Worm (Caenorhabditis elegans) whole organism, L4 larva: ENCODE results near the gene M153.3.

Experiments
- F37D6.2 ChIP-seq: sonication (generic microtip); optimal IDR thresholded peaks from 2 replicates; lab custom pipeline; 2016; ENCODE audit warnings: mild to moderate bottlenecking, missing genetic modification characterization, missing compliant biosample characterization
- T26A8.4 ChIP-seq: fragments of 200-800 bp; sonication (Bioruptor generic); IDR thresholded peaks from 2 replicates; pipeline ENCODE4 v1.3.6; 2022; ENCODE audit warnings: missing genetic modification characterization, missing compliant biosample characterization
- aha-1 ChIP-seq: fragments of 150-350 bp; peaks from one replicate; lab custom pipeline; 2014; ENCODE audit warnings: missing biosample characterization, missing genetic modification characterization
- attf-4 ChIP-seq: sonication (generic microtip); optimal IDR thresholded peaks from 3 replicates; lab custom pipeline; 2017; ENCODE audit warnings: missing biosample characterization, missing genetic modification characterization
- ceh-20 ChIP-seq: fragments of 200-800 bp; sonication (Bioruptor generic); IDR thresholded peaks from 2 replicates; pipeline ENCODE4 v1.3.6; 2022; ENCODE audit warnings: missing genetic modification reagents, missing genetic modification characterization, missing compliant biosample characterization
- ceh-28 ChIP-seq: fragments of 150-350 bp; optimal IDR thresholded peaks from 2 replicates; lab custom pipeline; 2014; ENCODE audit warnings: missing biosample characterization, missing genetic modification reagents, missing genetic modification characterization
- ces-1 ChIP-seq: fragments of 150-350 bp; sonication (generic microtip); optimal IDR thresholded peaks from 4 replicates; lab custom pipeline; 2014; ENCODE audit warnings: missing biosample characterization, missing genetic modification reagents, missing genetic modification characterization
- cey-2 ChIP-seq: sonication (generic microtip); optimal IDR thresholded peaks from 3 replicates; lab custom pipeline; 2017; ENCODE audit warnings: missing genetic modification characterization, mild to moderate bottlenecking, missing compliant biosample characterization, antibody characterized with exemption, borderline replicate concordance; ENCODE audit not compliant: insufficient read depth
- daf-19 ChIP-seq: fragments of 200-800 bp; sonication (Bioruptor generic); conservative IDR thresholded peaks from 2 replicates; pipeline ENCODE4 v1.3.6; 2022; ENCODE audit warnings: missing genetic modification characterization, missing compliant biosample characterization
- dmd-6 ChIP-seq: fragments of 200-800 bp; sonication (Bioruptor generic); IDR thresholded peaks from 2 replicates; pipeline ENCODE4 v1.3.6; 2022; ENCODE audit warnings: missing genetic modification reagents, missing genetic modification characterization, missing compliant biosample characterization
- duxl-1 ChIP-seq: sonication (generic microtip); optimal IDR thresholded peaks from 2 replicates; lab custom pipeline; 2016; ENCODE audit warnings: mild to moderate bottlenecking, missing genetic modification characterization, moderate library complexity, missing compliant biosample characterization; ENCODE audit not compliant: poor library complexity
- fkh-10 ChIP-seq: fragments of 150-350 bp; optimal IDR thresholded peaks from 2 replicates; lab custom pipeline; 2014; ENCODE audit warnings: missing biosample characterization, missing genetic modification reagents, missing genetic modification characterization
- hif-1 ChIP-seq, 2 experiments: sonication (generic microtip); optimal IDR thresholded peaks; 2 replicates each; lab custom pipeline; 2016 to 2017; ENCODE audit warnings: missing compliant biosample characterization in 2 of 2, missing genetic modification characterization in 2 of 2, missing genetic modification reagents in 2 of 2, missing genotype in 2 of 2, mild to moderate bottlenecking in 1 of 2
- hlh-11 ChIP-seq: fragments of 200-800 bp; sonication (Bioruptor generic); optimal IDR thresholded peaks from 2 replicates; lab custom pipeline; 2018; ENCODE audit warnings: mild to moderate bottlenecking, missing genetic modification characterization, missing compliant biosample characterization
- hlh-30 ChIP-seq: sonication (generic microtip); optimal IDR thresholded peaks from 2 replicates; lab custom pipeline; 2017; ENCODE audit warnings: antibody characterized with exemption, mild to moderate bottlenecking, missing genetic modification characterization, missing compliant biosample characterization; ENCODE audit not compliant: insufficient read depth
- lin-1 ChIP-seq: fragments of 200-800 bp; sonication (Bioruptor generic); IDR thresholded peaks from 2 replicates; pipeline ENCODE4 v1.3.6; 2022; ENCODE audit warnings: missing genetic modification reagents, missing genetic modification characterization, missing compliant biosample characterization
- lin-15B ChIP-seq: fragments of 150-350 bp; sonication (generic microtip); optimal IDR thresholded peaks from 3 replicates; lab custom pipeline; 2014; ENCODE audit warnings: missing biosample characterization, missing genetic modification characterization
- lin-39 ChIP-seq: fragments of 150-350 bp; optimal IDR thresholded peaks from 2 replicates; lab custom pipeline; 2014; ENCODE audit warnings: missing biosample characterization, missing genetic modification reagents, missing genetic modification characterization
- lsy-2 ChIP-seq, 2 experiments: fragments of 150-350 bp in 1 of 2; sonication (generic microtip) in 1 of 2; optimal IDR thresholded peaks; 2 replicates each; lab custom pipeline; 2014 to 2017; ENCODE audit warnings: missing biosample characterization in 2 of 2, missing genetic modification characterization in 2 of 2
- mxl-3 ChIP-seq: fragments of 200-800 bp; sonication (Bioruptor generic); optimal IDR thresholded peaks from 2 replicates; lab custom pipeline; 2018; ENCODE audit warnings: mild to moderate bottlenecking, missing genetic modification characterization, missing compliant biosample characterization
- nhr-41 ChIP-seq: fragments of 200-800 bp; sonication (Bioruptor generic); IDR thresholded peaks from 2 replicates; pipeline ENCODE4 v1.3.6; 2022; ENCODE audit warnings: missing genetic modification reagents, missing genetic modification characterization, missing compliant biosample characterization
- nhr-48 ChIP-seq: sonication (generic microtip); optimal IDR thresholded peaks from 2 replicates; lab custom pipeline; 2016; ENCODE audit warnings: mild to moderate bottlenecking, missing genetic modification characterization, missing compliant biosample characterization
- skn-1 ChIP-seq: fragments of 150-350 bp; optimal IDR thresholded peaks from 2 replicates; lab custom pipeline; 2014; ENCODE audit warnings: missing biosample characterization, missing genetic modification characterization
- spr-1 ChIP-seq: sonication (generic microtip); optimal IDR thresholded peaks from 2 replicates; lab custom pipeline; 2016; ENCODE audit warnings: mild to moderate bottlenecking, missing genetic modification characterization, missing compliant biosample characterization
- spr-3 ChIP-seq: fragments of 200-800 bp; sonication (Bioruptor generic); optimal IDR thresholded peaks from 2 replicates; lab custom pipeline; 2018; ENCODE audit warnings: mild to moderate bottlenecking, missing genetic modification characterization, missing compliant biosample characterization
- tag-97 ChIP-seq: fragments of 200-800 bp; sonication (Bioruptor generic); IDR thresholded peaks from 2 replicates; pipeline ENCODE4 v1.3.6; 2022; ENCODE audit warnings: missing genetic modification characterization, missing compliant biosample characterization
- tra-1 ChIP-seq: fragments of 200-800 bp; sonication (Bioruptor generic); IDR thresholded peaks from 2 replicates; pipeline ENCODE4 v1.3.6; 2022; ENCODE audit warnings: missing genetic modification reagents, missing genetic modification characterization, missing compliant biosample characterization
- unc-62 ChIP-seq, 3 experiments: fragments of 150-350 bp in 1 of 3; sonication (generic microtip); optimal IDR thresholded peaks in 2 of 3; peaks in 1 of 3; 1 replicate in 1 of 3; 2 replicates in 2 of 3; lab custom pipeline; 2014 to 2017; ENCODE audit warnings: missing biosample characterization in 3 of 3, missing genetic modification characterization in 3 of 3, missing genetic modification reagents in 3 of 3, missing genotype in 1 of 3
- vab-7 ChIP-seq: fragments of 200-800 bp; sonication (Bioruptor generic); IDR thresholded peaks from 2 replicates; pipeline ENCODE4 v1.3.6; 2022; ENCODE audit warnings: missing genetic modification reagents, missing genetic modification characterization, missing compliant biosample characterization
- zfp-3 ChIP-seq: fragments of 200-800 bp; sonication (Bioruptor generic); conservative IDR thresholded peaks from 2 replicates; pipeline ENCODE4 v1.3.6; 2022; ENCODE audit warnings: missing genetic modification reagents, missing genetic modification characterization, missing compliant biosample characterization

The M153.3 gene

DNA sequence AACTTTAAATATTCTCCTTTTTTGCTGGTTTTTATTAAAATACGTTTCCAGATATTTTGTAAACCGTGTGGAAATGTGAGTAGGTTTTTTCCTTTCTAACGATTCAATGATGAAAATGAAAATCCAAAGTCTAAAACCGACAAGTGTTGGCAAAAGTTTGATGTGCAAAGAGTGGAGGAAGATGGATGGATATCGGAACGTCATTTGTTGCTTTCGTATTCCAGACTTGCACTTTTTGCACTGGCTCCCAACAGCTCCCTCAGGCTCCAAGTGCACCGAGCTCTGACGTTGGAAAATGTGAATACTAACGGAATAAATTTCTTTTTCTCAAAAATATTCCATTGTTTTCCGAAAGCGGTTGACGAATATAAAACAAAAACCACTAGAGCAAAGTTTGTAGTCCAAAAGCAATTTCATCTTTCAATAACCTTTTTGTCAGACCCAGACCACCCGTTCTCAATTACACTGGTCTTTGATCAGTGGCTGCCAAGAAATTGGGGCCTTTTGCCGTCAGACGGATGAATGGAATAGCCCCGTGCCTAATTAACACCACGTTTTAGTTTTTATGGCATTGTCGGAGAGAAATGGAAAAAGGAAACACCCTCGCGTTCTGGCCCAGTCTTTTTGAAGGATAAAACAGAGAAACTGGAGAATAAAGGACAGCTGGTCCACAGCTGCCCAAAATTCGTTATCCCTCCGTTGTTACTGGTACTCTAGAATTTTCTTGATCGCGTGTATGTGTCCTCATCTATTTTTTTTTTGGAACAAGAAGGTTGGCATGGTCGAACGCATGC, 40.2 kb downstream of the M153.3 start (continued):
- TF ChIP-seq mxl-3 (GFP tag; lab: Kevin White, UChicago): peak; percentile 16
- TF ChIP-seq spr-3 (GFP tag; lab: Kevin White, UChicago): no peak
- no peak for TF ChIP-seq duxl-1
- TF ChIP-seq, all 104 proteins: peak for 9

DNA sequence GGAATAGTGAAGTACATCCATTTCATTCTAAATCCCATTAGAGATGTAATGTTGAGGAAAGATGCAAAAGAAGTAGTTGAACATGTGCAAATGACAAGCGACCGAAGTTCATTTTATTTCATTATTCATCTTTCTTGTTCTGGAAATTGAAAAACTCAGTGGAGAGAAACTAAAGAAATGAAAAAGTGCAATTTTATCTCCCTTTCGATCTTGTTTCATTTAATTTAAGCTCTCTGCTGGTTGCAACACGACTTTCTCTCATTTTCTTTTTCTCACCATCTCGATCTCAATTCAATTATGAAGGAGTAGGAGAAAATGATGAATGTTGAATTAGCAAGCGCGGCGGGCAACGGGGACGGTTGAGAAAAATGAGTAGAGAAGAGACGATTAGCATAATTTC, 41.7 kb downstream of the M153.3 start:
- peak in 1 of 2 experiments; percentile 13 for TF ChIP-seq lsy-2 (tag; optimal IDR thresholded peaks at IDR 0.05; lab: Kevin White, UChicago)
- TF ChIP-seq ceh-28 (tag; lab: Kevin White, UChicago): no peak
- TF ChIP-seq vab-7 (GFP tag; lab: Robert Waterston, UW): no peak
- TF ChIP-seq fkh-10 (GFP tag; lab: Kevin White, UChicago): peak; percentile 27
- no peak for TF ChIP-seq spr-1 (tag; lab: Kevin White, UChicago)
- TF ChIP-seq ces-1: peak; percentile 73
- TF ChIP-seq tag-97 (GFP tag; lab: Robert Waterston, UW): no peak
- TF ChIP-seq nhr-41 (GFP tag; lab: Robert Waterston, UW): no peak

- TF ChIP-seq F37D6.2 (no peak), aha-1 (tag; lab: Kevin White, UChicago) (peak; percentile 1), cey-2 (no peak), zfp-3 (GFP tag; lab: Robert Waterston, UW) (no peak), tra-1 (GFP tag; lab: Robert Waterston, UW) (0 out of 2 replicates have a peak, but pooled peaks have one; percentile 5), T26A8.4 (GFP tag; lab: Robert Waterston, UW) (no peak; the same call in 1 of the 2 replicates), fkh-10 (GFP tag; lab: Kevin White, UChicago) (no peak), unc-62 (GFP tag; optimal IDR thresholded peaks at IDR 0.05 in 1 of 2; lab: Kevin White, UChicago) (peak in 1 of 2 experiments; percentile 1), unc-62 (tag; optimal IDR thresholded peaks at IDR 0.05; lab: Kevin White, UChicago) (no peak), skn-1 (tag; lab: Kevin White, UChicago) (no peak), ceh-20 (peak; percentile 50; the same call in 1 of the 2 replicates), lsy-2 (tag; optimal IDR thresholded peaks at IDR 0.05; lab: Kevin White, UChicago) (peak in 1 of 2 experiments; percentile 9), hlh-30 (peak; percentile 76), nhr-48 (tag; lab: Kevin White, UChicago) (peak; percentile 75), dmd-6 (GFP tag; lab: Robert Waterston, UW) (peak; percentile 33), lin-39 (tag; lab: Kevin White, UChicago) (no peak), attf-4 (tag; lab: Kevin White, UChicago) (no peak), hlh-11 (tag; lab: Kevin White, UChicago) (peak; percentile 87), lin-1 (GFP tag; lab: Robert Waterston, UW) (no peak), daf-19 (no peak), hif-1 (tag; optimal IDR thresholded peaks at IDR 0.05; lab: Kevin White, UChicago) (peak in 1 of 2 experiments; percentile 23)
Measured at ce11 chrX:12185847-12186559, 43.3 kb downstream of the M153.3 start.

DNA sequence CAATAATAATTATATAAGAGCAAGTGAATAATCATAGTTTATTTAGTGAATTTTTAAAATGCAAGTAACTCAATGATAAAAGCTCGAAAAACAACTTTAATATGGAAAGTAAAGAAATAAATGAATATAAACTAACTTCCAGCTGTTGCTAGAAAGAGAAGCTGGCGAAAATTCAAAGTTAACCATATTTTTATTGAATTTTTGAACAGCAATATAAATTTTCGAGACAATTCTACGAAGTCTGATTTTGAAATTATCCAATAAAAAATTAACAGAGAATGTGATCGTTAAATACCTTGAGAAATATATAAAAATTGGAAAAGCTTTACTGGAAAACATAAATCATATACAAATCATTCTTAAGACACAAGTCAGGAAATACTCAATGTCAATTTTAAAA, 43.9 kb downstream of the M153.3 start:
- TF ChIP-seq lin-15B (tag; lab: Kevin White, UChicago) (no peak), aha-1 (tag; lab: Kevin White, UChicago) (peak; percentile 92)
